Fruit fly (Drosophila melanogaster) whole organism, embryonic: ENCODE measurements around the gene Gr32a.

Experiments
- Aef1 ChIP-seq: fragments of 200-800 bp; sonication (Bioruptor generic); IDR thresholded peaks from 3 replicates; pipeline ENCODE4 v1.3.6; 2022; ENCODE audit warnings: missing biosample characterization, missing genetic modification characterization
- Atf3 ChIP-seq: fragments of 200-800 bp; sonication (Bioruptor generic); optimal IDR thresholded peaks from 3 replicates; lab custom pipeline; 2016; ENCODE audit warnings: missing biosample characterization, missing genetic modification characterization
- CG10209 ChIP-seq: fragments of 200-800 bp; sonication (Bioruptor generic); optimal IDR thresholded peaks from 3 replicates; lab custom pipeline; 2017; ENCODE audit warnings: missing biosample characterization, mild to moderate bottlenecking, missing genetic modification characterization, missing genetic modification reagents
- CG14014 ChIP-seq: fragments of 200-800 bp; sonication (Bioruptor generic); IDR thresholded peaks from 2 replicates; pipeline ENCODE4 v1.3.6; 2022; ENCODE audit warnings: missing biosample characterization, missing genetic modification characterization
- CG1602 ChIP-seq: fragments of 200-800 bp; sonication (Bioruptor generic); optimal IDR thresholded peaks from 3 replicates; lab custom pipeline; 2016; ENCODE audit warnings: missing biosample characterization, missing genetic modification characterization
- CG17328 ChIP-seq: fragments of 200-800 bp; sonication (Bioruptor generic); IDR thresholded peaks from 2 replicates; pipeline ENCODE4 v1.3.6; 2022; ENCODE audit warnings: missing biosample characterization, missing genetic modification characterization
- CG17612 ChIP-seq: fragments of 200-800 bp; sonication (Bioruptor generic); IDR thresholded peaks from 2 replicates; pipeline ENCODE4 v1.3.6; 2022; ENCODE audit warnings: missing biosample characterization, missing genetic modification characterization
- CG2202 ChIP-seq: fragments of 200-800 bp; sonication (Bioruptor generic); optimal IDR thresholded peaks from 2 replicates; lab custom pipeline; 2018; ENCODE audit warnings: missing biosample characterization, mild to moderate bottlenecking, missing genetic modification characterization
- CG30403 ChIP-seq: fragments of 200-800 bp; sonication (Bioruptor generic); optimal IDR thresholded peaks from 3 replicates; lab custom pipeline; 2016; ENCODE audit warnings: missing biosample characterization, missing genetic modification characterization
- CG3065 ChIP-seq: fragments of 200-800 bp; sonication (Bioruptor generic); optimal IDR thresholded peaks from 2 replicates; lab custom pipeline; 2016; ENCODE audit warnings: missing biosample characterization, missing genetic modification characterization
- CG31441 ChIP-seq: fragments of 200-800 bp; sonication (Bioruptor generic); IDR thresholded peaks from 2 replicates; pipeline ENCODE4 v1.3.6; 2022; ENCODE audit warnings: missing biosample characterization, missing genetic modification characterization
- CG3995 ChIP-seq: fragments of 200-800 bp; sonication (Bioruptor generic); optimal IDR thresholded peaks from 3 replicates; lab custom pipeline; 2016; ENCODE audit warnings: missing biosample characterization, missing genetic modification characterization
- CG8944 ChIP-seq: fragments of 200-800 bp; sonication (Bioruptor generic); optimal IDR thresholded peaks from 3 replicates; lab custom pipeline; 2016; ENCODE audit warnings: missing biosample characterization, missing genetic modification characterization
- CG9727 ChIP-seq: fragments of 200-800 bp; sonication (Bioruptor generic); optimal IDR thresholded peaks from 3 replicates; lab custom pipeline; 2017; ENCODE audit warnings: missing biosample characterization, mild to moderate bottlenecking, missing genetic modification characterization
- CoRest ChIP-seq: fragments of 200-800 bp; sonication (Bioruptor generic); optimal IDR thresholded peaks from 3 replicates; lab custom pipeline; 2018; ENCODE audit warnings: missing biosample characterization, mild to moderate bottlenecking, missing genetic modification characterization, moderate library complexity
- Dfd ChIP-seq, 2 experiments: fragments of >200 bp; optimal IDR thresholded peaks; 2 replicates each; lab custom pipeline; 2017; ENCODE audit warnings: missing biosample characterization in 2 of 2, missing genetic modification characterization in 2 of 2
- E2f1 ChIP-seq: fragments of 200-800 bp; sonication (Bioruptor generic); IDR thresholded peaks from 2 replicates; pipeline ENCODE4 v1.3.6; 2022; ENCODE audit warnings: missing biosample characterization, missing genetic modification characterization
- ERR ChIP-seq: fragments of 200-800 bp; sonication (Bioruptor generic); optimal IDR thresholded peaks from 2 replicates; lab custom pipeline; 2016; ENCODE audit warnings: missing biosample characterization, missing genetic modification characterization
- HLH54F ChIP-seq: fragments of 200-800 bp; sonication (Bioruptor generic); optimal IDR thresholded peaks from 3 replicates; lab custom pipeline; 2016; ENCODE audit warnings: missing biosample characterization, missing genetic modification characterization
- NFAT ChIP-seq: fragments of 200-800 bp; sonication (Bioruptor generic); IDR thresholded peaks from 2 replicates; pipeline ENCODE4 v1.3.6; 2022; ENCODE audit warnings: missing biosample characterization, missing genetic modification characterization
- Pdp1 ChIP-seq, 2 experiments: fragments of 200-800 bp; sonication (Bioruptor generic); optimal IDR thresholded peaks; 3 replicates each; lab custom pipeline; 2016; ENCODE audit warnings: missing biosample characterization in 2 of 2, missing genetic modification characterization in 2 of 2, mild to moderate bottlenecking in 1 of 2, moderate library complexity in 1 of 2
- ase ChIP-seq: fragments of 200-800 bp; sonication (Bioruptor generic); IDR thresholded peaks from 3 replicates; pipeline ENCODE4 v1.3.6; 2022; ENCODE audit warnings: missing biosample characterization, missing genetic modification characterization
- az2 ChIP-seq: fragments of 200-800 bp; sonication (Bioruptor generic); optimal IDR thresholded peaks from 3 replicates; lab custom pipeline; 2016; ENCODE audit warnings: missing biosample characterization, missing genetic modification characterization
- cas ChIP-seq: fragments of 200-800 bp; sonication (Bioruptor generic); IDR thresholded peaks from 2 replicates; pipeline ENCODE4 v1.3.6; 2022; ENCODE audit warnings: missing biosample characterization, missing genetic modification characterization
- corto ChIP-seq: fragments of 200-800 bp; sonication (Bioruptor generic); optimal IDR thresholded peaks from 2 replicates; lab custom pipeline; 2016; ENCODE audit warnings: missing biosample characterization, mild to moderate bottlenecking, missing genetic modification characterization, moderate library complexity
- dpn ChIP-seq, 2 experiments: fragments of 200-800 bp; sonication (Bioruptor generic); optimal IDR thresholded peaks; 3 replicates each; lab custom pipeline; 2016; ENCODE audit warnings: missing biosample characterization in 2 of 2, missing genetic modification characterization in 2 of 2
- fd3F ChIP-seq: fragments of 200-800 bp; sonication (Bioruptor generic); optimal IDR thresholded peaks from 2 replicates; lab custom pipeline; 2018; ENCODE audit warnings: missing biosample characterization, mild to moderate bottlenecking, missing genetic modification characterization, moderate library complexity
- ftz-f1 ChIP-seq: fragments of 200-800 bp; sonication (Bioruptor generic); optimal IDR thresholded peaks from 2 replicates; lab custom pipeline; 2016; ENCODE audit warnings: missing biosample characterization, missing genetic modification characterization
- jumu ChIP-seq: fragments of 200-800 bp; sonication (Bioruptor generic); optimal IDR thresholded peaks from 3 replicates; lab custom pipeline; 2016; ENCODE audit warnings: missing biosample characterization, missing genetic modification characterization
- luna ChIP-seq: fragments of 200-800 bp; sonication (Bioruptor generic); optimal IDR thresholded peaks from 2 replicates; lab custom pipeline; 2016; ENCODE audit warnings: missing biosample characterization, missing genetic modification characterization
- nerfin-1 ChIP-seq: fragments of 200-800 bp; sonication (Bioruptor generic); optimal IDR thresholded peaks from 3 replicates; lab custom pipeline; 2019; ENCODE audit warnings: missing biosample characterization, mild to moderate bottlenecking, missing genetic modification characterization, moderate library complexity
- nerfin-2 ChIP-seq: fragments of 200-800 bp; sonication (Bioruptor generic); IDR thresholded peaks from 2 replicates; pipeline ENCODE4 v1.3.6; 2022; ENCODE audit warnings: missing biosample characterization, missing genetic modification characterization; ENCODE audit not compliant: partially characterized antibody
- pzg ChIP-seq: fragments of 200-800 bp; sonication (Bioruptor generic); optimal IDR thresholded peaks from 3 replicates; lab custom pipeline; 2018; ENCODE audit warnings: missing biosample characterization, mild to moderate bottlenecking, missing genetic modification characterization, moderate library complexity
- sens ChIP-seq: fragments of 200-800 bp; sonication (Bioruptor generic); peaks from one replicate; lab custom pipeline; 2016; ENCODE audit warnings: missing biosample characterization, missing genetic modification characterization
- tgo ChIP-seq: fragments of 200-800 bp; sonication (Bioruptor generic); IDR thresholded peaks from 3 replicates; pipeline ENCODE4 v1.3.6; 2022; ENCODE audit warnings: missing biosample characterization, missing genetic modification characterization

The Gr32a gene

DNA sequence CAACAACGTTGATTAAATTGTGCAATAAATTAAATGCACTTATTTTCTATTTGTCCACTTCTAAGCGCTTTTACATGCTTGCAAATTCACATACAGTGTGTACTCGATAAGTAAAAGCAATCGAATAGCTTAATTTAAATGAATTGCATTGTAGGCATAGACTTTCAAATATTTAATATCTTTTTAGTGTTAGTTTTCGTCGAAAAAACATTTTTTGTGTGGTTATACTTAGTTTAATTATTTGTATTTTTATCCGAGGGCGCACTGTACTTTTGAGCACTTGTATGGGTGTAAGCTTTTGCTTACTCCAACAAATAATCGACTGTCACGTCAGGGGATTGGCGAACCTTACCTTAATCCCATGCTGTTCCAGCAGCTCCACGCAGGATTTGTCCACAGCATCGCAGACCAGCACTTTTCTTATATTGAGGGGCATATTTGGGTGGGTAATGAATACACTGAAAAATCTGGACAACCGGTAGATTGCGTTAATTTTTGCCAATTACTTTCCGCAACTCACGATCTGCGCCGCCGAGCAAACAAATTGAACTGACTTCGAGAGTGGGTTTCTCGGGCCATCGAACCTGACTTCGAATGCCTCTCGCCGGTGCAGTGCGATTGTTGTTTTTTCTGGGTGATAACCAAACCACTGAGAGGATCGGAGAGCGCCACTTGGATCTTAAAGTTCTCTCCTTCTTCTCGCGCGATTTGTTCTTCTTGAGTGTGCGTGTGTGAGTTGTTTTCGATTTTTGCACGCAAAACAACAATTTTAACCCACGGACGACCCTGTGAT lies 41.5 kb downstream of the Gr32a start, which contains the start of gene CG6287 (continued):
- TF ChIP-seq ftz-f1 (no peak), jumu (GFP tag; lab: Kevin White, UChicago) (no peak), Dfd (GFP tag; optimal IDR thresholded peaks at IDR 0.05; lab: Kevin White, UChicago) (no peak), CG3065 (GFP tag; lab: Kevin White, UChicago) (no peak), corto (GFP tag; lab: Kevin White, UChicago) (peak; percentile 61), Pdp1 (GFP tag; optimal IDR thresholded peaks at IDR 0.05; lab: Kevin White, UChicago) (no peak), Atf3 (no peak), ase (GFP tag; lab: Robert Waterston, UW) (0 out of 3 replicates have a peak, but pooled peaks have one; percentile 26), NFAT (GFP tag; lab: Robert Waterston, UW) (no peak), pzg (GFP tag; lab: Kevin White, UChicago) (no peak), CG14014 (GFP tag; lab: Robert Waterston, UW) (0 out of 2 replicates have a peak, but pooled peaks have one; percentile 31), luna (GFP tag; lab: Kevin White, UChicago) (no peak), dpn (GFP tag; optimal IDR thresholded peaks at IDR 0.05; lab: Kevin White, UChicago) (no peak), tgo (GFP tag; lab: Robert Waterston, UW) (no peak), CG2202 (tag; lab: Kevin White, UChicago) (no peak), CG30403 (GFP tag; lab: Kevin White, UChicago) (peak; percentile 18), CoRest (tag; lab: Kevin White, UChicago) (no peak), ERR (GFP tag; lab: Kevin White, UChicago) (no peak), HLH54F (no peak), fd3F (GFP tag; lab: Kevin White, UChicago) (no peak), CG17612 (GFP tag; lab: Robert Waterston, UW) (no peak), sens (GFP tag; lab: Kevin White, UChicago) (peak; percentile 51), CG9727 (GFP tag; lab: Kevin White, UChicago) (no peak), nerfin-2 (GFP tag; lab: Robert Waterston, UW) (no peak), az2 (peak; percentile 21), nerfin-1 (tag; lab: Kevin White, UChicago) (no peak), CG8944 (GFP tag; lab: Kevin White, UChicago) (no peak), CG17328 (GFP tag; lab: Robert Waterston, UW) (peak; percentile 59; the same call in 1 of the 2 replicates), E2f1 (GFP tag; lab: Robert Waterston, UW) (no peak), CG3995 (GFP tag; lab: Kevin White, UChicago) (no peak), CG10209 (GFP tag; lab: Kevin White, UChicago) (peak; percentile 5), CG31441 (GFP tag; lab: Robert Waterston, UW) (no peak), cas (no peak), CG1602 (GFP tag; lab: Kevin White, UChicago) (peak; percentile 6), Aef1 (peak; percentile 43; the same call in 2 of the 3 replicates)
